Worm (Caenorhabditis elegans) whole organism, midembryonic: ENCODE results near the gene F26D2.15.

Experiments used
- T22C8.4 ChIP-seq: fragments of 200-800 bp; sonication (Bioruptor generic); IDR thresholded peaks from 2 replicates; pipeline ENCODE4 v1.3.6; 2022; ENCODE audit warnings: missing genetic modification characterization, missing compliant biosample characterization
- cog-1 ChIP-seq: sonication (generic microtip); optimal IDR thresholded peaks from 2 replicates; lab custom pipeline; 2016; ENCODE audit warnings: missing genetic modification characterization, missing compliant biosample characterization
- flt-1 ChIP-seq: fragments of 200-800 bp; sonication (Bioruptor generic); IDR thresholded peaks from 2 replicates; pipeline ENCODE4 v1.3.6; 2022; ENCODE audit warnings: missing genetic modification characterization, missing compliant biosample characterization
- klf-2 ChIP-seq: fragments of 200-800 bp; sonication (Bioruptor generic); conservative IDR thresholded peaks from 2 replicates; pipeline ENCODE4 v1.3.6; 2022; ENCODE audit warnings: missing genetic modification reagents, missing genetic modification characterization, missing compliant biosample characterization
- med-1 ChIP-seq: sonication (generic microtip); optimal IDR thresholded peaks from 2 replicates; lab custom pipeline; 2017; ENCODE audit warnings: missing genetic modification characterization, mild to moderate bottlenecking, missing compliant biosample characterization, antibody characterized with exemption, missing genetic modification reagents; ENCODE audit not compliant: insufficient read depth
- ref-1 ChIP-seq: fragments of 200-800 bp; sonication (Bioruptor generic); conservative IDR thresholded peaks from 2 replicates; pipeline ENCODE4 v1.3.6; 2022; ENCODE audit warnings: missing genetic modification reagents, missing genetic modification characterization, missing compliant biosample characterization
- tab-1 ChIP-seq: fragments of 200-800 bp; sonication (Bioruptor generic); IDR thresholded peaks from 2 replicates; pipeline ENCODE4 v1.3.6; 2022; ENCODE audit warnings: missing genetic modification characterization, missing compliant biosample characterization
- ztf-23 ChIP-seq: fragments of 200-800 bp; sonication (Bioruptor generic); IDR thresholded peaks from 2 replicates; pipeline ENCODE4 v1.3.6; 2022; ENCODE audit warnings: missing genetic modification reagents, missing genetic modification characterization, missing compliant biosample characterization
- ztf-29 ChIP-seq: fragments of 200-800 bp; sonication (Bioruptor generic); IDR thresholded peaks from 2 replicates; pipeline ENCODE4 v1.3.6; 2022; ENCODE audit warnings: missing genetic modification reagents, missing genetic modification characterization, missing compliant biosample characterization

The F26D2.15 gene

DNA sequence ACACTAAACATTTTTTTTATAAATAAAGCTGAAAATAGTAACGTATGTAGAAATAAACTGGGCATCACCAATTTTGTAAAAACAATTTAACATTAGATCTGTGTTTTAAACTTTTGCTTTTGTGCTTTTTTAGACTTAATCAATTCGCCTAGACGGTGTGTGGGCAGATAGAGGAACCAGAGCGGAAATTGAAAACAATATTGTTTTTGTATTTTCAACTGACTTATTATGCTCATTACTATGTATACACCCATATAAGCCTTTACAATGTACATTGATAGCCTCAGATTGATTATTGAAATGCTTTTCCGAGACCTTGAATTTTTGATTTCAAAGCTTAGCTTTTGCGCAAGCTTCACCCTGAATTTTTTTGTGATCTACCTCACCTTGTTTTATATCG is 7.7 kb upstream of the F26D2.15 start, which contains the start of gene str-73:
Gene str-73 (plus strand): TSS at position 301 of the 400 bp plus-strand sequence.
- no peak for TF ChIP-seq ref-1 (GFP tag; lab: Robert Waterston, UW)
- no peak for TF ChIP-seq cog-1 (tag; lab: Kevin White, UChicago)
- no peak for TF ChIP-seq T22C8.4 (GFP tag; lab: Robert Waterston, UW)
- TF ChIP-seq ztf-23 (GFP tag; lab: Robert Waterston, UW): no peak
- no peak for TF ChIP-seq med-1 (GFP tag; lab: Kevin White, UChicago)
- TF ChIP-seq klf-2 (GFP tag; lab: Robert Waterston, UW): no peak
- no peak for TF ChIP-seq flt-1 (GFP tag; lab: Robert Waterston, UW)
- TF ChIP-seq ztf-29 (GFP tag; lab: Robert Waterston, UW): no peak

ce11 chrV:16433471-16433870 is 4.2 kb upstream of the F26D2.15 start, which contains the start of gene clec-234:
Gene clec-234, minus strand, starts transcription at chrV:16433571.
- TF ChIP-seq tab-1 (GFP tag; lab: Robert Waterston, UW): no peak

ce11 chrV:16435510-16435909 is 2.1 kb upstream of the F26D2.15 start, which contains the start of the genes F26D2.13 and F26D2.14:
Gene F26D2.13, minus strand, starts transcription at chrV:16435610.
Gene F26D2.14, plus strand, starts transcription at chrV:16435855.
- TF ChIP-seq tab-1 (GFP tag; lab: Robert Waterston, UW) (no peak), klf-2 (GFP tag; lab: Robert Waterston, UW) (no peak), med-1 (GFP tag; lab: Kevin White, UChicago) (no peak)

DNA sequence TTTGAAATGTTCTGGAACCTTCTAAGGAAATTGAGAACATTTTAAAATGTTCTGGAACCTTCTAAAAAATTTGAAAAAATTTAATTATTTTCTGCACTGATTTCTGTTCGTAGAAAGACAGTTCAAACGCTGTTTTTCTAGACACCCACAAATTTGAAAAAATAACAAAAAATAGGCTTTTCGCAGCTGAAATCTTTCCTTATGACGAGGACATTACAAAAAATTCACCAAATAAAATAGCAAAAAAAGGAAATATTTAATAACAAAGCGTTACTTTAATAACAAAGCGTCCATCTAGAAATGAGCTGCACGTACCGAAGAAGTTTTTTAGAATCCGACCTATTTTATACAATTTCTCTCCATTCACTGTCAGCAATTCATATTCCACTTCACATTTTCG is 6.0 kb downstream of the F26D2.15 start, which contains the start of gene srh-141:
Gene srh-141 (plus strand): TSS at position 301 of the 400 bp plus-strand sequence.
- TF ChIP-seq ztf-29 (GFP tag; lab: Robert Waterston, UW) (no peak), klf-2 (GFP tag; lab: Robert Waterston, UW) (no peak), cog-1 (tag; lab: Kevin White, UChicago) (no peak), ref-1 (GFP tag; lab: Robert Waterston, UW) (no peak), ztf-23 (GFP tag; lab: Robert Waterston, UW) (no peak), flt-1 (GFP tag; lab: Robert Waterston, UW) (no peak), tab-1 (GFP tag; lab: Robert Waterston, UW) (no peak), med-1 (GFP tag; lab: Kevin White, UChicago) (no peak), T22C8.4 (GFP tag; lab: Robert Waterston, UW) (no peak)

ce11 chrV:16445676-16446075 is 8.0 kb downstream of the F26D2.15 start, which contains the start of gene T08G3.6:
Gene T08G3.6, plus strand, starts transcription at chrV:16445976.
- no peak for TF ChIP-seq ztf-23 (GFP tag; lab: Robert Waterston, UW)
- no peak for TF ChIP-seq ztf-29 (GFP tag; lab: Robert Waterston, UW)
- TF ChIP-seq tab-1 (GFP tag; lab: Robert Waterston, UW): no peak
- TF ChIP-seq med-1 (GFP tag; lab: Kevin White, UChicago): no peak

ce11 chrV:16446191-16446590 is 8.5 kb downstream of the F26D2.15 start:
- TF ChIP-seq ztf-29 (GFP tag; lab: Robert Waterston, UW) (no peak), ref-1 (GFP tag; lab: Robert Waterston, UW) (no peak), flt-1 (GFP tag; lab: Robert Waterston, UW) (no peak), cog-1 (tag; lab: Kevin White, UChicago) (no peak), tab-1 (GFP tag; lab: Robert Waterston, UW) (no peak), klf-2 (GFP tag; lab: Robert Waterston, UW) (no peak), ztf-23 (GFP tag; lab: Robert Waterston, UW) (no peak), T22C8.4 (GFP tag; lab: Robert Waterston, UW) (no peak)

DNA sequence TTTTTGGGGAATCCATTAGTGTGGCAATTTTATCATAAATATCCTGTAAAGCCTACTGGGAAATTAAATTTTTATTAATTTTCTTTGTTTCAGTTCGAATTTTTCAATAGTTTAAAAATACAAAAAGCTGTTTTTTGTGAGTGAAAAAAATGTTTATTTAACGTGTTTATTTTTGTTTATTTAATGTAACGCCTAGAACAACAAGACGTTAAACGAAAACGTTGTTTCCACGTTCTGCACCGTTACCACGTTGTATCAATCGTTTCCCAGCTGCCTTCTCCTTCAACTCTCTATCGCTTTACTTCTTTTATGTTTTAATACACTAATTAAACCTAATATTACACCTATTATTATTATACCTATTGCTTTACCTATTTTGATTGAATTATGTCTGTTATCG is 10.1 kb downstream of the F26D2.15 start, which contains the start of gene T08G3.13:
Gene T08G3.13 (plus strand): TSS at position 301 of the 400 bp plus-strand sequence.
- no peak for TF ChIP-seq med-1 (GFP tag; lab: Kevin White, UChicago)
- no peak for TF ChIP-seq cog-1 (tag; lab: Kevin White, UChicago)
- TF ChIP-seq tab-1 (GFP tag; lab: Robert Waterston, UW): no peak
- TF ChIP-seq ztf-23 (GFP tag; lab: Robert Waterston, UW): no peak
- TF ChIP-seq flt-1 (GFP tag; lab: Robert Waterston, UW): no peak
- TF ChIP-seq T22C8.4 (GFP tag; lab: Robert Waterston, UW): no peak
- no peak for TF ChIP-seq klf-2 (GFP tag; lab: Robert Waterston, UW)
- no peak for TF ChIP-seq ref-1 (GFP tag; lab: Robert Waterston, UW)
- no peak for TF ChIP-seq ztf-29 (GFP tag; lab: Robert Waterston, UW)

- TF ChIP-seq klf-2 (GFP tag; lab: Robert Waterston, UW) (no peak), flt-1 (GFP tag; lab: Robert Waterston, UW) (no peak), ztf-29 (GFP tag; lab: Robert Waterston, UW) (no peak), tab-1 (GFP tag; lab: Robert Waterston, UW) (no peak), med-1 (GFP tag; lab: Kevin White, UChicago) (no peak), ztf-23 (GFP tag; lab: Robert Waterston, UW) (no peak)
Observed at ce11 chrV:16455065-16455464, 17.4 kb downstream of the F26D2.15 start, which contains the start of gene str-14. Gene str-14, minus strand, starts transcription at chrV:16455165.

DNA sequence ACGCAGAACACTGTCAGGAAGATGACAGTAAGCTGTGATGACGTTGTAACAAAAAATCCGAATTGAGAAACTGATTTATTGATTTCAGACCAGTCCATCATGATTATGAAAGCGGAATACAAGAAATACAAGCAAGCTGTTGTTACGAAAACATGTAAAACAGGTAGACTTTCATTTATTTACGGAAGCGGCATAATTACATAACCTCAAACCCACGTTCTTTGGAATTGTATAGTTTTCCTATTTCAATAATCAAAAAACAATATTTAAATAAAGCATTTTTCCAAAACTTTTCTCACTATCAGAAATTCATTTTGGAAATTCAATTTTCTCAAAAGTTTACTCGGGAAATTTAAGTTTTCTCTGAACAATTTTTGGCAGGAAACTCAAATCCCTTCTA is 21.1 kb downstream of the F26D2.15 start, which contains the start of gene str-15:
Gene str-15 (minus strand): TSS at position 101 of the 400 bp plus-strand sequence.
- TF ChIP-seq tab-1 (GFP tag; lab: Robert Waterston, UW): no peak
- TF ChIP-seq med-1 (GFP tag; lab: Kevin White, UChicago): no peak
- TF ChIP-seq cog-1 (tag; lab: Kevin White, UChicago): no peak
- TF ChIP-seq klf-2 (GFP tag; lab: Robert Waterston, UW): no peak
- TF ChIP-seq ref-1 (GFP tag; lab: Robert Waterston, UW): no peak
- no peak for TF ChIP-seq ztf-29 (GFP tag; lab: Robert Waterston, UW)
- TF ChIP-seq ztf-23 (GFP tag; lab: Robert Waterston, UW): no peak
- TF ChIP-seq flt-1 (GFP tag; lab: Robert Waterston, UW): no peak
- no peak for TF ChIP-seq T22C8.4 (GFP tag; lab: Robert Waterston, UW)
